Worm (Caenorhabditis elegans) whole organism, L1 larva: ENCODE results near the gene C47A10.16.

Experiments used
- Y116A8C.19 ChIP-seq: sonication (generic microtip); optimal IDR thresholded peaks from 2 replicates; lab custom pipeline; 2016; ENCODE audit warnings: missing compliant biosample characterization, missing genetic modification characterization, borderline replicate concordance
- aly-2 ChIP-seq: fragments of 150-350 bp; optimal IDR thresholded peaks from 2 replicates; lab custom pipeline; 2014; ENCODE audit warnings: missing biosample characterization, missing genetic modification characterization
- dsc-1 ChIP-seq: sonication (generic microtip); optimal IDR thresholded peaks from 2 replicates; lab custom pipeline; 2016; ENCODE audit warnings: mild to moderate bottlenecking, missing genetic modification characterization, missing compliant biosample characterization
- jun-1 ChIP-seq: fragments of 150-350 bp; optimal IDR thresholded peaks from 2 replicates; lab custom pipeline; 2014; ENCODE audit warnings: missing biosample characterization, missing genetic modification reagents, missing genetic modification characterization
- lsy-2 ChIP-seq, 2 experiments: fragments of 150-350 bp; optimal IDR thresholded peaks; 2 replicates each; lab custom pipeline; 2014; ENCODE audit warnings: missing biosample characterization in 2 of 2, missing genetic modification characterization in 2 of 2
- tbx-2 ChIP-seq: sonication (generic microtip); optimal IDR thresholded peaks from 2 replicates; lab custom pipeline; 2016; ENCODE audit warnings: missing genetic modification characterization, missing compliant biosample characterization
- unc-62 ChIP-seq: fragments of 150-350 bp; optimal IDR thresholded peaks from 2 replicates; lab custom pipeline; 2014; ENCODE audit warnings: missing biosample characterization, missing genetic modification reagents, missing genetic modification characterization

ce11 chrV:17743802-17744201, 21.2 kb downstream of the C47A10.16 start:
- TF ChIP-seq tbx-2 (no peak), dsc-1 (tag; lab: Kevin White, UChicago) (no peak), aly-2 (tag; lab: Kevin White, UChicago) (no peak), unc-62 (no peak), Y116A8C.19 (tag; lab: Kevin White, UChicago) (no peak), jun-1 (tag; lab: Kevin White, UChicago) (no peak), lsy-2 (tag; optimal IDR thresholded peaks at IDR 0.05; lab: Kevin White, UChicago) (no peak)
